Fruit fly (Drosophila melanogaster): ENCODE results near the gene Zw10.

The Zw10 gene

DNA sequence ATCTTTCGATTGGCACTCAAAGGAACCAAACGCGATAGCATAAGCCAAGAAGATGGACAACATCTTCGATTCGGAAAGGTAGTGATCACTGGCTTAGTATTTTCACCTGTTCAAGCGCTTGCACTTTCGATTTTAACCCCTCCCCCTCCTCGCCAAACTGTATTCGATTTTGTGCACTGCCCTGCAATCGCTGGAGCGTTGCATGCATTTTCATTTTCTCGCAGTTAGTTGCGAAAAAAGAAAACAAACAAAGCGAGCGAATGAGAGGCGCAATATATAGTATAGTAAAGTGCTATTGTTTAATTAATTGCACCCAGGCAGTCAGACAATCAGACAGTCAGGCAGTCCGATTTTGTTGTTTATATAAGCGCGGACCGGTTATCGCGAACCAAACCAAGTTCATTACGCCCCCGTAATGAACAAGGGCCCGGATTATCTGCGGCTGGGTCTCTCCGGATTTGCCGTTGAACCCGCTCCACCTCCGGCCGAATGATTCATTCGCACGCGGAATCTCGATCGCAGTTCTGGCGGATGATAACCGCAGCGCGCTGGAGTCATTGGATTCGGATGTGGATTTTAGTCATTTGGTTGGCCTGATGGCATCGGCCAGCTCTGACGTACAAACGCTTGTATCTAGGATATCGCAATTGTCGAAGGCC is 10.8 kb upstream of the Zw10 start:
- no peak for TF ChIP-seq CG6254 (GFP tag; optimal IDR thresholded peaks at IDR 0.05)
- no peak for TF ChIP-seq dimm (GFP tag; IDR thresholded peaks at IDR 0.05)
- TF ChIP-seq Sox102F (GFP tag; optimal IDR thresholded peaks at IDR 0.05) = no peak
- no peak for TF ChIP-seq Pdp1 (GFP tag; optimal IDR thresholded peaks at IDR 0.05)
- no peak for TF ChIP-seq Rfx (GFP tag; IDR thresholded peaks at IDR 0.05)
- TF ChIP-seq CG34224 (GFP tag; IDR thresholded peaks at IDR 0.05; ENCODE audit: partially characterized antibody) = no peak
- no peak for TF ChIP-seq sim (GFP tag; IDR thresholded peaks at IDR 0.05)
- no peak for TF ChIP-seq kni (GFP tag; optimal IDR thresholded peaks at IDR 0.05)
- TF ChIP-seq chinmo (GFP tag; IDR thresholded peaks at IDR 0.05; ENCODE audit: partially characterized antibody) = 0 out of 4 replicates have a peak, but pooled peaks have one; percentile 23

DNA sequence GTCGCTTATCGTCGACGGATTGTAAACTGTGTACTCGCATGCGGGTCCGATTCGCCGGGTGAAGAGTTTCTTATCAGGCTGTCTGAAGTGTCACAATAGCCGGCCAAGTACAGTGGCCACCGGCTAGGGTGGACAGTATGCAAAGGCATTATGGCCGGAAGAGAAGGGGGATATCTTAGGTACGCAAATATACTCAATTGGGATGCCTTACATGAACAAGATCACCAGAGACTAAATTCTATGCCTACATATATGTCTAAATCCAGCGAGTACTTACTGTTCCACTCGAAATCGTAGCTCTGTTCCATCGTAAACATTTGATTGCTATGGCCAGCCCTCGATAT is 10.3 kb upstream of the Zw10 start:
- no peak for TF ChIP-seq cg (GFP tag; optimal IDR thresholded peaks at IDR 0.05)
- peak in 1 of 2 experiments; percentile 59 for TF ChIP-seq Hr78 (GFP tag; optimal IDR thresholded peaks at IDR 0.05)
- TF ChIP-seq NC2α (GFP tag; optimal IDR thresholded peaks at IDR 0.05) = peak; percentile 49
- TF ChIP-seq Dek (tag; optimal IDR thresholded peaks at IDR 0.05) = peak; percentile 89
- peak; percentile 82 for TF ChIP-seq Atf-2 (GFP tag; optimal IDR thresholded peaks at IDR 0.05)
- peak; percentile 96 for TF ChIP-seq Ptx1 (GFP tag; IDR thresholded peaks at IDR 0.05)
- TF ChIP-seq CG1233 (GFP tag; optimal IDR thresholded peaks at IDR 0.05) = peak; percentile 83
- TF ChIP-seq chn (GFP tag; optimal IDR thresholded peaks at IDR 0.05) = peak; percentile 79
- no peak for TF ChIP-seq hb (GFP tag; IDR thresholded peaks at IDR 0.05; ENCODE audit: partially characterized antibody)
- TF ChIP-seq HLHmδ (GFP tag; optimal IDR thresholded peaks at IDR 0.05) = no peak
- peak; percentile 88 for TF ChIP-seq CG4404 (GFP tag; IDR thresholded peaks at IDR 0.05)
- TF ChIP-seq Sry-δ (GFP tag; optimal IDR thresholded peaks at IDR 0.05) = peak; percentile 61
- peak; percentile 98 for TF ChIP-seq CG11456 (GFP tag; IDR thresholded peaks at IDR 0.05)
- peak; percentile 93 for TF ChIP-seq CG14667 (GFP tag; IDR thresholded peaks at IDR 0.05)
- peak; percentile 83 for TF ChIP-seq CG11696 (GFP tag; IDR thresholded peaks at IDR 0.05)
- no peak for TF ChIP-seq CG17568 (GFP tag; optimal IDR thresholded peaks at IDR 0.05)
- TF ChIP-seq bab2 (GFP tag; optimal IDR thresholded peaks at IDR 0.05) = peak; percentile 90
- TF ChIP-seq CG9437 (GFP tag; optimal IDR thresholded peaks at IDR 0.05) = peak; percentile 58
- peak; percentile 42 for TF ChIP-seq CG4328 (GFP tag; optimal IDR thresholded peaks at IDR 0.05)
- TF ChIP-seq sna (GFP tag; IDR thresholded peaks at IDR 0.05; ENCODE audit: partially characterized antibody) = no peak
- peak; percentile 78 for TF ChIP-seq CG31365 (tag; optimal IDR thresholded peaks at IDR 0.05)
- TF ChIP-seq Dp (GFP tag; optimal IDR thresholded peaks at IDR 0.05) = no peak
- TF ChIP-seq CG8765 (GFP tag; IDR thresholded peaks at IDR 0.05) = peak; percentile 90
- peak; percentile 84 for TF ChIP-seq CG16863 (GFP tag; optimal IDR thresholded peaks at IDR 0.05)
- TF ChIP-seq stc (GFP tag; IDR thresholded peaks at IDR 0.05) = peak; percentile 92
- peak; percentile 97 for TF ChIP-seq dysf (GFP tag; IDR thresholded peaks at IDR 0.05)
- peak; percentile 93 for TF ChIP-seq Xrp1 (GFP tag; IDR thresholded peaks at IDR 0.05)
- peak; percentile 87 for TF ChIP-seq fu2 (GFP tag; optimal IDR thresholded peaks at IDR 0.05)
- peak; percentile 88 for TF ChIP-seq CG11560 (tag; IDR thresholded peaks at IDR 0.05)
- TF ChIP-seq HLH3B (GFP tag; IDR thresholded peaks at IDR 0.05) = peak; percentile 94
- TF ChIP-seq CG6654 (GFP tag; optimal IDR thresholded peaks at IDR 0.05) = peak; percentile 71
- peak; percentile 89 for TF ChIP-seq CG1792 (GFP tag; optimal IDR thresholded peaks at IDR 0.05)
- TF ChIP-seq lilli (GFP tag; optimal IDR thresholded peaks at IDR 0.05) = peak; percentile 96
- TF ChIP-seq CTCF (GFP tag; optimal IDR thresholded peaks at IDR 0.05) = peak; percentile 45
- peak; percentile 92 for TF ChIP-seq CG17359 (tag; optimal IDR thresholded peaks at IDR 0.05)
- TF ChIP-seq sd (tag; optimal IDR thresholded peaks at IDR 0.05) = peak; percentile 73
- peak; percentile 97 for TF ChIP-seq sens (GFP tag)
- peak; percentile 83 for TF ChIP-seq CG12391 (tag; optimal IDR thresholded peaks at IDR 0.05)
- peak; percentile 94 for TF ChIP-seq so (GFP tag; IDR thresholded peaks at IDR 0.05)
- no peak for TF ChIP-seq mld (GFP tag; IDR thresholded peaks at IDR 0.05; ENCODE audit: partially characterized antibody)
